Fruit fly (Drosophila melanogaster): Measurements from ENCODE around the gene CG3277.

The CG3277 gene

DNA sequence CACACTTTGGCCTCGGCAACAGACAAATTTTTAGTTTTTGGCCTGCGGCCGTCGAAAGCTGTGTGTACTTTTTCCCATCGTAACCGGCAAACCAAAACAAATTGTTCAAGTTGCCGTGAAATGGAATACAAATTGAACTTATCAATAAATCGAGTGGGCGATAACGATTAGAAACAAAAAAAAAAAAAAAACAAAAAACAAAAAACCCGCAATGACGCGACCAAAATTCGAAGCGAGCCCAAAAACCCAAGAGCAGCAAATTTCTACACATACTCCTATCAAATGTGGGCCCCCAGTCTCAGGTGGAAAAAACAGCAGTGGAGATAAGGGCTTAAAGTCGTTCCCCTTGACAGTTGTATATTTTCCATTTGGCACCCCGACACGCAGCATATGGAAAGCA lies 3.3 kb downstream of the CG3277 start:
- TF ChIP-seq CG17801 (GFP tag; optimal IDR thresholded peaks at IDR 0.05; ENCODE audit: partially characterized antibody), result no peak

DNA sequence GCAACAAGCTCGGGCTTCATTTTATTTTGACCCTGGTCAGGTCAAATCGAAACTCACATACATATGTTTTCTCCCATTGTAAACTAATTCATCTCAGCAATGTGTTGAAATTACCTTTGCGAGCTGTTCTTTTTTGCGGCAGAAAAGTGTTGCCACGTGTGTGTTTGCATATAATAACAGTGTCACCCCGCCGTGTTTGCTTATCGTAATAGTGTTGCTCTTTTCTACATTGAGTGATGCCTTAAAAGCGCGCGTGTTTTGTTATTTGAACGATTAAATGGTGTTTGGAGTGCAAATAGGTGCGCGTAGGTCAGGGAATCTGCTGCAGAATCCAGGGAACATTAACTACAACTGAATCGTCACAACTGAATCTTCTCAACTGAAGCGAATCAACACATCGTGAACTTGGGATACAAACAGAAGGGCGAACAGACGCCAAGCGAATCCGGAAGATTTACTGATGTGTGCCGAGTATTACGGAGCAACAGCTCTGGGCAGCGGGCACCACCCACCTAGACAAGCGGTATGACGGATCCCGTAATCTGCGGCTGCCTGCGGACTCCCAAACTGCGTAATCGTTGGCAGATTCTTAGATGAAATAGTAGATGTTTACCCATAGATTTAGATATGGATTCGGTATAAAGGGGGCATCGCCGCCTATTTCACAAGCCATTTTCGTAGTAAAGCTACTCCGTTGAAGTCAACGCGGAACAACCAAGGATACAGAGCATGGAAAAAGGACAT lies 4.8 kb downstream of the CG3277 start, which contains the start of gene CG15406:
TSS of gene CG15406 (plus strand) at position 694 of the 744 bp plus-strand sequence.
- no peak for TF ChIP-seq CG17801 (GFP tag; optimal IDR thresholded peaks at IDR 0.05; ENCODE audit: partially characterized antibody)

DNA sequence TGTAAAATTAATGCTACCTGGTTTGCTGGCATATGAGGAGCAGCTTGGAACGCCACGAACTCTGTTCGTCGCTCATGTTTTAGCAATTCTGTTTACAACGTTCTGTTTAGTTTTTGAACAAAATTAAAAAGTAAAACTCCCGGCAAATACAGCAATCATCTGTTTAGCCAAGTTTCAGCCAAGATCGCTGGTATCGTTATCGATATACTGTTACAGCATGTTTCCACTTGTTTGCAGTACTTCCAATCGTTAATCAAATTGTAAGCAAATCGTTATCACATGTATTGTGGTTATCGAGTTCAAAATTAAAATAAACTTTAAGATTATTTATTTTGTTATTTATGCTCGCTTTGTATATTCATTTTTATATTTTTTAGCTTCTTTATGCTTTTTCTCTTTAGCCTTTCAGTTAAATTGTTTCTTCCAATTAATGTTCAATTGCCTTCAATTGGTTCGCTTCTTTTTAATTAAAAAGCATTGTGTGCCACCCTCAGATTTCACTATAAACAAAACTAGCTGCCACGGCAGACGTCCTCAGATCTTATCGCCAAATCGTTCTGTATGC lies 15.9 kb downstream of the CG3277 start, which contains the start of the genes Fign and CG8837:
TSS of gene Fign (minus strand) at position 142 of the 565 bp plus-strand sequence.
TSS of gene CG8837 (plus strand) at position 515 of the 565 bp plus-strand sequence.
- TF ChIP-seq CG17801 (GFP tag; optimal IDR thresholded peaks at IDR 0.05; ENCODE audit: partially characterized antibody), result no peak

DNA sequence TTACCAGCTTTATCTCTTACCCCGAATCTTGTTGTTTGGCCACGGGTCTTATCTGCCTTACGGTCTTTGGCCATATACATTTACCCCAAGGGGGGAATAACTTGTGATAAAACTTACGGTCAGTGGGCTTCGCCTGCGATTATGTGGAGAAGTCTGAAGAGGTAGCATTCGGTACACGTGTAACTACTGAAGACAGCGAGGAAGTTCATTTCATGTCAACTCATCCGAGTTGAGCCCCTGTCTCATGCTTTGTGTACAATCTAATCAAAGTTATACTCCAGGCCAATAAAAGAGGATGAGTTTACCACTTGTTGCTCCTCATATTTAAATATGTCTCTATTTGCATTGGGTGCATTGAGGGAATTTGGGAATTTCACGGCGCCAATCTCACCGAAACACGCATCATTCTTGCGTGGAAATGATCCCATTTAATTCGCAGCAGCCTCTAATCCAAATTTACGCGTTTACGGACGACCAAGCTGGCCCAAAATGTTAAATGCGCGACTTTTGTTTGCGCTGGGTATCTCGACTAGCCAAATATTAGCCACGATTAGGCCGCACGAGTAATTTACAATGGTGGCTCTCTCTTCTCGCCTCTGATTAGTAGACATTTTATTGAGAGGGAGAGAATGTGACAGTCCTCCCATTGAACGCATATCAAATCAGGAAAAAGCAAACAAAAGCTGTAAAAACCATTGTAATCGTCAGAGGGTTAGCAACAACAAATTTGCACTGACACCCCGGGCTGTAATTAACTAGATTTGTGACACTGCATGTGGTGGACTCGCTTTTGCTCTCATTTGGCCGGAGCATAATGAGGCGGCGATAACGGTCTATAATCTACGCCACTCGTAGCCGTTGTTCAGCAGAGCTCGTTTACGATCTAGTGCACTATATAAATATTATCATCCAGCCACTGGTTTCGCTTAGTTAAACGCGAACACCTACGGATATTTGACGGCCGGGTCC lies 19.7 kb downstream of the CG3277 start, which contains the start of gene CG33281:
TSS of gene CG33281 (plus strand) at position 919 of the 969 bp plus-strand sequence.
- no peak for TF ChIP-seq CG17801 (GFP tag; optimal IDR thresholded peaks at IDR 0.05; ENCODE audit: partially characterized antibody)

dm6 chr2L:3327603-3328002 lies 23.7 kb downstream of the CG3277 start, which contains the start of gene CG33282:
CG33282 (plus strand) TSS chr2L:3327903.
- TF ChIP-seq CG17801 (GFP tag; optimal IDR thresholded peaks at IDR 0.05; ENCODE audit: partially characterized antibody), result no peak

DNA sequence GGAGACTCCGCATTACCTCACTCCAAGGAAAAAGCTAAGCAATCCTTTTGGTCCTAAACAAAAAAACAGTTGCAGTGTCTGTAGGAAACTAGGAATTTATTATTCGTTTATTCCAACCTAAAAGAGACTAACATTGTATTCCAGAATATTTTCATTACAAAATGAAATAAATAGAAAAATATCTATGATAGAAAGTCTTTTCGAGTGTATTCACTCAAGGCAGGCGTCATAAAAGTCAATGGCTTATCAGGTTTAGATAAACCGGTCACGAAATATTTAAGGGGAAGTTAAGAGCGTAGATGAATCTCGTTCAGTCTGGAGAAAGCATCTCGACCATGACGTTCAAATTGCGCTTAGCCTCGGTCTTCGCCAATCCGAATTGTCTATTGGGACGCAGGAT lies 26.7 kb downstream of the CG3277 start, which contains the start of gene CG3285:
TSS of gene CG3285 (plus strand) at position 301 of the 400 bp plus-strand sequence.
- TF ChIP-seq CG17801 (GFP tag; optimal IDR thresholded peaks at IDR 0.05; ENCODE audit: partially characterized antibody), result no peak

DNA sequence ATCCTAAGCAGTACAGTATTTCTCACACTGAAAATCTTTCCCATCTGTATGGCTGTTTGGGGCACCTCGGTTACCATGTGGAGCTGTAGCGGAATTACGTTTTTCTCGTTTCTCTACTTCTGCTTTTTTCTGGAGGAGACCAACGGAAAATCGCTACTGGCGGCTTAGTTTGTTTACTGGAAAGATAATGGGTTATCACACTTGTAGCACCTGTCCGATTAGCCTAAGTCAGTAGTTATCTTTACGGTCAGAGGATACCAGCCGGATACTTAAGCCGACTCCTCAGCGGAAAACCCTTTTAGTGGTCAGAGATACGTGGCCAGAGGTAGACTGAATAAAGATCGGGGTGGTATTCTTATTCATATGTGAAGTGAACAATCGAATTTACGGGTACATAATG lies 28.6 kb downstream of the CG3277 start, which contains the start of gene CG15408:
TSS of gene CG15408 (plus strand) at position 301 of the 400 bp plus-strand sequence.
- TF ChIP-seq CG17801 (GFP tag; optimal IDR thresholded peaks at IDR 0.05; ENCODE audit: partially characterized antibody), result no peak

DNA sequence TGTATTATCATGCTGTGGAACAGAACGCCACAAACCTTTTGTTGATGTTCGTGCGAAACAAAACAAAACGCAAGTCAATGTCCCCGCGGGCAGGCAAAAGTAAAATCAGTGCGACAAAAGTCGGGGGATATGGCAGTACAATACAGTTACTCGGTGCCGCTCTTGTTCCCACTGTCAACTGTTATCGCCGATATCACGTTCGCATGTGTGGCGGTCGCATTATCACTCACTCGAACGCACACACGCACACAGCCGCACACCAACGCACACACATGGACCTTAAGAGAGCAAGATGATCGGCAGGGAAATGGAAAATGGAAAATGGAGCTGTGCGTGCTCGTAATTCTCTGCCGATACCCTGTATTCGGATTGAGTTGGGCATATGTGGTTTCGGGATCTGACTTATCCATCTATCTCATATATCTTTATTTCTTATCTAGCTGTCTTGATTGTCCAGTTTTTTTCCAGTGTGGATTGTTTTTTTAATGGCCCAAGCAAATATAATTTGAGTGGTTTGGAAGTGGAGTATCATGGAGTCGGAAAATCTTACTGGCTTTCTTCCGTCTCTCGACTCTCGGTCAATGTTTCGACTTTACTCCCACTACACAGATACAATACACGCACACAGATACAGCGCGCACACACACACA lies 34.8 kb downstream of the CG3277 start:
- no peak for TF ChIP-seq CG17801 (GFP tag; optimal IDR thresholded peaks at IDR 0.05; ENCODE audit: partially characterized antibody)

dm6 chr2L:3339420-3339819 lies 35.5 kb downstream of the CG3277 start:
- no peak for TF ChIP-seq CG17801 (GFP tag; optimal IDR thresholded peaks at IDR 0.05; ENCODE audit: partially characterized antibody)

- no peak for TF ChIP-seq CG17801 (GFP tag; optimal IDR thresholded peaks at IDR 0.05; ENCODE audit: partially characterized antibody)
Measured at dm6 chr2L:3341231-3341935, 37.5 kb downstream of the CG3277 start.

DNA sequence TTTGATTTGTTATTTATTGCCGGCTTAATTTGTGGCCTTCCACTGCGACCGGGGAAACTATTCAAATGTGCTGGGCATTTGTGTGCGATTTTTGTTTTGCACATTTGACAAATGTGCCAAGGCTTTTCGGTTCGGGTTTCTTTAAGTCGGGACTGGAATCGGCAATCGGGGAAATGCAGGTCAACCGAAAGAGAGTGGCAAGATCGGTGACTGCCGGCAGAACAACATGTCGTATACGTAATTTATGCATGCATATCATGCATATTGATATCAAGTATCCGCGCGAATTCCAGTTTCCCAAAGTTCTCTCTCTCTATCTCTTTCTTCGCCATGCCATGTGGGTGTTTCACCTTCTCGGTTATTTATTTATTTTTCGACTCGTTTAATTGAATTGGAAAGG lies 38.5 kb downstream of the CG3277 start:
- no peak for TF ChIP-seq CG17801 (GFP tag; optimal IDR thresholded peaks at IDR 0.05; ENCODE audit: partially characterized antibody)

- no peak for TF ChIP-seq CG17801 (GFP tag; optimal IDR thresholded peaks at IDR 0.05; ENCODE audit: partially characterized antibody)
Measured at dm6 chr2L:3345763-3346482, 42.0 kb downstream of the CG3277 start.

DNA sequence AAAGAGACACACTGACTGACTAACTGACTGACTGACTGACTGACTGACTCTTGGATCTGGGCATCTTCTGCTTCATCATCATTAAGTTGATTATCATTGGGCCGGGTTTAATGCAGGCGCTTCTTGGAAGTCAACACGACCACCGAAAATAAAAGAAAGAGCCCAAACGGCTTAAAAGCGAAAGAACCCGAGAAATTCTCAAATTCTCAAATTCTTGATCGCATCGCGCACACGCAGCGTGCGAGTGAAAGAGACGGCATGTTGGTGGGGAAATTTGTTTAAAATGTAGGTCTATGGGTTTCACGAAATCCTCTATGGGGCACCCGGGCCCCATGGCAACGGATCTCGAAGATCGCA lies 42.6 kb downstream of the CG3277 start:
- no peak for TF ChIP-seq CG17801 (GFP tag; optimal IDR thresholded peaks at IDR 0.05; ENCODE audit: partially characterized antibody)

All from ovary, adult (tissue).